Worm (Caenorhabditis elegans) whole organism, late embryonic: ENCODE measurements around the gene mlc-7.

Experiments used
- F13H6.1 ChIP-seq: sonication (generic microtip); optimal IDR thresholded peaks from 2 replicates; lab custom pipeline; 2016; ENCODE audit warnings: missing genetic modification characterization, missing compliant biosample characterization
- dmd-4 ChIP-seq: sonication (generic microtip); optimal IDR thresholded peaks from 2 replicates; lab custom pipeline; 2016; ENCODE audit warnings: borderline replicate concordance, missing genetic modification characterization, missing compliant biosample characterization
- dve-1 ChIP-seq: sonication (generic microtip); optimal IDR thresholded peaks from 2 replicates; lab custom pipeline; 2017; ENCODE audit warnings: antibody characterized with exemption, mild to moderate bottlenecking, missing genetic modification characterization, missing compliant biosample characterization
- hlh-15 ChIP-seq: sonication (generic microtip); optimal IDR thresholded peaks from 2 replicates; lab custom pipeline; 2016; ENCODE audit warnings: missing genetic modification characterization, missing compliant biosample characterization
- pros-1 ChIP-seq: fragments of 150-350 bp; optimal IDR thresholded peaks from 2 replicates; lab custom pipeline; 2014; ENCODE audit warnings: missing biosample characterization, missing genetic modification reagents, missing genetic modification characterization
- ztf-16 ChIP-seq: sonication (generic microtip); optimal IDR thresholded peaks from 2 replicates; lab custom pipeline; 2017; ENCODE audit warnings: missing genetic modification characterization, missing compliant biosample characterization

- TF ChIP-seq pros-1 (no peak), ztf-16 (tag; lab: Kevin White, UChicago) (no peak), F13H6.1 (tag; lab: Kevin White, UChicago) (no peak), dmd-4 (tag; lab: Kevin White, UChicago) (no peak), dve-1 (tag; lab: Kevin White, UChicago) (no peak), hlh-15 (tag; lab: Kevin White, UChicago) (no peak)
These were observed 35.0 kb upstream of the mlc-7 start for ce11 chrIII:13716266-13716665.
